Fruit fly (Drosophila melanogaster) whole organism: ENCODE measurements around the gene Cyp40.

ENCODE experiments used
- CG8478 ChIP-seq: fragments of >200 bp; optimal IDR thresholded peaks from 2 replicates; lab custom pipeline; 2018; ENCODE audit warnings: inconsistent platforms
- Dll ChIP-seq: fragments of >200 bp; optimal IDR thresholded peaks from 2 replicates; lab custom pipeline; 2017
- EcR ChIP-seq, 2 experiments: fragments of >200 bp; optimal IDR thresholded peaks; 2 replicates each; lab custom pipeline; 2017; ENCODE audit warnings: missing biosample characterization in 2 of 2, missing genetic modification characterization in 2 of 2, missing genetic modification reagents in 2 of 2
- pan ChIP-seq: fragments of >200 bp; optimal IDR thresholded peaks from 2 replicates; lab custom pipeline; 2017
- psq ChIP-seq: fragments of >200 bp; optimal IDR thresholded peaks from 2 replicates; lab custom pipeline; 2017
- usp ChIP-seq: fragments of >200 bp; optimal IDR thresholded peaks from 2 replicates; lab custom pipeline; 2017; ENCODE audit warnings: missing biosample characterization, missing genetic modification characterization, mixed read lengths

The Cyp40 gene

DNA sequence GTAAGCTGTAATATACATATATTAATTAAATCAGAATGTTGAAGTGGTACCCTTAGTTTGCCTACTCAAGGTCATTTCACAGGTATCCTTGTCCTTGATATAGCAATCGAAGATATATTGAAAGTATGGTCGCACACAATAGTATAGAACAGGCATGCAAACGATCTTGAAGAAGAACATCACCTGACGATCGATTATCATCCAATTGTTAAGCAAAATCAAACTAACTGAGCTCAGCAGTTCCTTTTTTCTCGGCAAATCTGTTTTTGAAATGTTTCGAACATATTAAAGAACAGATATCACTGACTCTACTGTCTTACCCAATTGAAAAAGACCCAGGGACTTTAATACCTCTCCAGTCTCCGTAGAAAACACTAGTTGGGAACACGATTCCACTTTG lies at the start of gene Cyp40:
Cyp40 (plus strand) TSS at position 301 of the 400 bp plus-strand sequence.
- no peak for TF ChIP-seq psq
- TF ChIP-seq EcR (GFP tag; optimal IDR thresholded peaks at IDR 0.05; lab: Kevin White, UChicago): no peak
- no peak for TF ChIP-seq Dll
- TF ChIP-seq CG8478 (lab: Kevin White, UChicago): no peak
- TF ChIP-seq usp: no peak
- no peak for TF ChIP-seq pan

DNA sequence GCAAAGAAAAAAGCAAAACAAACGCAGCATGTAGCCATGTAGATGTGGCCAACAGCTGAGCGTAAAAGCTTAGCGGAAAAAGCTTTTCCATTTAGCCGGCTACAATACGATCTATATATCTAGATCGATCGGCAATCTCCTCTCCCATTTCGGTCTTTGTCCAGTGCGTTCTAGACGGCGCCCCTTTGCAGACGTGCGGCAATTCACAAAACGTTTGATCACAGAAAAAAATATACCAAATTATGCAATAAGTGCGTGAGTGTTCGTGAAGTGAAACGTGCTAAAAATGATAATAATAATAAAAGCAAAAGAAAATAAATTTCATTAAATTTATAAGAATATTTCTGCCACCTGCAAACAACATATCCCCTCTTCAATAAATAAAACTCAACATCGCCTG lies 45.1 kb upstream of the Cyp40 start:
- TF ChIP-seq pan (no peak), CG8478 (lab: Kevin White, UChicago) (no peak), psq (no peak)

DNA sequence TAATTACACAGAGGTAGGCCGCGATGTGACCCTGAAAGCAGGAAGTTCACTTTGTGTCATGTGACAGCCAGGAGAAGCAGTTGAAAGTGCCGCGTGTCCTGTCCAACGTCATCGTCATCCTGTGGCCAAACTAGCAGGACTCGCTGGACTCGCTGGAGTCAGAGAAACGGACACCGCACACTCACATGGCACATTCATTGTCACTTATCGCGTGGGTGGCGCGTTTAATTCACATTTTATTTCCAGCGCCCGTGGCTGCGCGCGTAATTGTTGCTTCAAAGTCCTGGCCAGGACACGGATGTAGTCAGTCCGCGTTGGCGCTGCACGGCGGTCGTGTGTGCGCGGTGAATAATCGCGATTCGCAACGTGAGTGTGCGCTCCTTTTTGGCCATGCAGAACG lies 31.0 kb upstream of the Cyp40 start, which contains the start of gene Tmc:
Tmc (plus strand) TSS at position 301 of the 400 bp plus-strand sequence.
- TF ChIP-seq EcR (GFP tag; optimal IDR thresholded peaks at IDR 0.05; lab: Kevin White, UChicago) (no peak), psq (no peak), usp (no peak), Dll (no peak), pan (no peak), CG8478 (lab: Kevin White, UChicago) (no peak)

DNA sequence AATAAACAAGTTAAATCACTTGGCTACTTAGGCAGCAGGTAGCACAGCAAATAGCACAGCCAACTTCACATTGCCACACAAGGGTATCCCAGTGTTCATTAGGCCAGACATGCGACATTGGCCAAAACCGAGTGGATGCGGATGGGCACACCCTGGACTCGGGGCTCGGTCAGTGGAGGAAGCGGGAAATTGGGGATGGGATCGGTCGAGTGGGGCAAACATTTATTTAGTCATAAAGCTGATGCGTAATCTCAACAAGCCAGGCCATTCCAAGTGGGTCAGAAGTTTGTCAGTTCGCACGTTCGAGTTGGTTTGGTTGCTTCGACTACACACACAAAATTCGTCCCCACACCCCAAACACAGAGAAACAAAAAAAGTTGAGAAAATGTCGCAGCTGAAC lies 29.8 kb upstream of the Cyp40 start, which contains the start of gene CG3222:
CG3222 (plus strand) TSS at position 301 of the 400 bp plus-strand sequence.
- TF ChIP-seq CG8478 (lab: Kevin White, UChicago) (no peak), psq (no peak), usp (no peak), Dll (no peak), pan (no peak), EcR (GFP tag; optimal IDR thresholded peaks at IDR 0.05; lab: Kevin White, UChicago) (no peak)

DNA sequence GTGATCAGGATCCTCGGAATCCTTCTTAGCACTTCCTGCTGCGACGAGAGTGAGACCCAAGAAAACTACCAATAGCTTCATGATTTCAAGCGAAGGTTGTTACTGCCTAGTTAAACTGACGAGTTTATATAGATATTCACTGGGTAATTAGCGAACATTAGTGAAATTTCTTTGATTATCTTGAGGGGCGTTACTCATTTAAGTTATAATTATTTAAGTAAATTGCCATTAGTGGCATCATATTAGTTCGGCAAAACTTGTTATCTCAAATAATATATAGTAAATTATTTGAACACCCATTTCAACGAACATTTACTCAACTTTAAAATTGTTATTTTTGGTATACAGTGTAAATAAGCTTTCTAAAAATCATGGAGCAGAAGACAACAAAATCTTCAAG lies 27.3 kb upstream of the Cyp40 start, which contains the start of the genes CG3088 and CG3306:
CG3088 (minus strand) TSS at position 101 of the 400 bp plus-strand sequence.
CG3306 (plus strand) TSS at position 299 of the 400 bp plus-strand sequence.
- TF ChIP-seq CG8478 (lab: Kevin White, UChicago) (no peak), pan (no peak), EcR (GFP tag; optimal IDR thresholded peaks at IDR 0.05; lab: Kevin White, UChicago) (no peak), usp (no peak), psq (no peak), Dll (no peak)

DNA sequence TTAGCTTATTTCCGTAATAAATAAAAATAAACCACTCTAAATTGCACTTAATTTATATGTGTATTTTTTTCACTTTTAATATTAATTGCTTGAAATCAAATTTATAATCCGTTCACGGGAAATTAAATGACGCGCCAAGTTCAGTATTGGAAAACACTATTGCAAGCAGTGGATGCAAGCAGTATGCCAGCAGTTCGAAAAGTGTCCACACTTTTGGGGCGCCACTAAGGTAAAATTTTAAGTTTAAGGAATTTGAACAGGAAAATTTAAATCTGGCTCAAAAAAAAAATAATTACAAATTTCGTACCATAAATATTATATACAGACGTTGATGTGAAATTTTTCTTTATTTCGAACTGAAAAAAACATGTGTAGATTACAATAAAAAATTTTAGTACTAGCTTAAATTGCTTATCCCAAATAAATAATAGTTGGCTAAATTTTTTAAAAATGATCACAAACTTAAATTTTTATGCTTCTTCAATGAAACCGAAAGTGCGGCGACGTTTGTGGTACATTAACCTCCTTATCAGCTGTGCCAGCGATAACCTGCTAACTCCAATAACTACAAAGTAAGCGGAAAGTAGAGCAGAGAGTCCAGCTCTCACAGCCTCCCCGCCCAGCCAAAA lies 14.4 kb upstream of the Cyp40 start:
- TF ChIP-seq usp (no peak), psq (no peak), EcR (GFP tag; optimal IDR thresholded peaks at IDR 0.05; lab: Kevin White, UChicago) (no peak)

DNA sequence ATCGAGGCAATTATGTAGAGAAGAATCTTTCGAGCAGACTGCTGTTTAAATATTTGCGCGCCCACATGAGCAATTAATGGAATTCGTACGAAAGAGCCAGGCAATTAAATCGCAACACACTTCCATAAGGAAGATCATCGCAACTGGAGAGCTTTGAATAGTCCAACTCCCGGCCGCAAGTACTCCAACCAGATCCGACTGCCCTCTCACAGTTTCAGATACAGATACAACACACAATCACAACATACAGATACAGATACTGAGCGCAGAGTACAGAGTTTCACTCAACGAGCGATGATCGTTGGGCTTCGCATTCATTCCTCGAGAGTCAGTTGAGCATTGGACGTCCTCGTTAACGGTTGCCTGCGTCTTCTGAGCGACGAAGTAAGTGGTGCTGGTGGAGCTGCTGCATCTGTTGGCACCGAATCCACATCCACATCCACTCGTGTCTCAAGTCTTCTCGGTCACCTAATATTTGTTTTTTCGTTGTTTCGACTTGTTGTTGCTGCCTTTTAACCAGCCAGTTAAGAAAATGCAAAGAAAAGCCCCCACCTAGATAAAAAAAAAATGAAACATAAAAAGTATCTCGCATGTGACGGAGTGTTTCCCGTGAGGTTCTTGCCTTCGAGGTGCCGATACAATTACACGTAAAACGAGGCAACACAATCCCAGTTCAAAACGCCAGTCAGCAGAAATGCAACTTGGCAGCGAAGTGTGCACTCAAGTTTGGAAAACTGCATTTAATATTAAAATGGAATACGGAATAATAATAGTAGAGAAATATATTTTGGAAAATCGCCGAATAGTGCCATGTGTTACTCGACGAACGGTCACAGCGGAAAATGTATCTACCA lies 13.7 kb upstream of the Cyp40 start, which contains the start of gene LanB2:
LanB2 (plus strand) TSS at position 326 of the 854 bp plus-strand sequence.
- TF ChIP-seq usp: no peak
- TF ChIP-seq EcR (GFP tag; optimal IDR thresholded peaks at IDR 0.05; lab: Kevin White, UChicago): no peak
- no peak for TF ChIP-seq pan
- TF ChIP-seq psq: no peak
- no peak for TF ChIP-seq CG8478 (lab: Kevin White, UChicago)
- TF ChIP-seq Dll: no peak

DNA sequence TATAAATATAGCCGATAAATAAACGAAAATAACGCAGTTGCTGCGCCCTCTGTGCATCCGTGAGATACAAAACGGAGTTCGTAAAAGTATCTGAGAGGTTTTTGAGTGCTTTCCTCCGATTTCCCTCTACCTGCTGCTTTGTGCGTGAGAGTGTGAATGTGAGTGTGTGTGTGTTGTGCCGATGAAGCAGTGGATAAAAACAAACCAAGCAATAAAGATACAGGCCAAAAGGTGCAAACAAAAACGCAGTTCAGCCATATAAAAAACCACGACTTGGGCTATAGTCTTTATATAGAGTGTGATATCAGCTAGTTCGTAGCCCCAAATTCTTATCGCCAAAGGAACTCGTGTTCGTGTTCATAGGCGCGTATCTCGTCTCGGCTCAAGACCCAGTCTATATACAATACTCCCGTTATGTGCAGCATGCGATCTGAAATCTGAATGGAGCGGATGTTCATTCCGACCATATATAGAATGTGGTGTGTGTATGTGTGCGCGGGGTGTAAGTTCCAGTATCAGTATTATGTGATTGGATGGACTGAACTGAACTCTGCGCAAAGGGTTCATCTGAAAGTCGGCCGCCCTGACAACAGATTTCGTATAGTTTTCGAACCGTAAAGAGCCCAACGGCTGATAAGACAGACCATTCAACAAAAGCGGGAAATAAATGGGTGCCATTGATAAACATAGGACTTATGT lies 12.9 kb upstream of the Cyp40 start:
- TF ChIP-seq Dll: no peak
- no peak for TF ChIP-seq CG8478 (lab: Kevin White, UChicago)
- TF ChIP-seq usp: no peak
- TF ChIP-seq pan: no peak
- no peak for TF ChIP-seq psq
- no peak for TF ChIP-seq EcR (GFP tag; optimal IDR thresholded peaks at IDR 0.05; lab: Kevin White, UChicago)

DNA sequence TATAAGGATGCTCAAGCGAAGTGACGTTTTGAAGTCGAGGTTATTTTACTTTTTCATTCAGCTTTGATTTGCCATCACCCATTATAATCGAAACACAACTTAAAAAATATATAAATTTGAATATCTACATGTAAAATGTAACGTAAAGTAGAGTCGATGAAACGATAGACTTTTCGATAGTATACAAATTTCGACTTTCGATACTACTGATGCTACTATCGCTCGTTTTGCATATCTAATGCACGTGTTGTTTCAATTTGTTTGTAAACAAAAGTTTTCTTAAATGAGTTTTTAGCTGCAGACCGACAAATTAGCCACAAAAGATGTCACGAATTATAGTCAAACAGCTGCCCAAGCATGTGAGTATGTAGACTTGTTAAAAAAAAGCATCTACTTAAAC lies 4.5 kb upstream of the Cyp40 start, which contains the start of gene CG3335:
CG3335 (plus strand) TSS at position 224 of the 400 bp plus-strand sequence.
- TF ChIP-seq psq: no peak
- no peak for TF ChIP-seq usp
- TF ChIP-seq pan: no peak
- no peak for TF ChIP-seq Dll
- TF ChIP-seq EcR (GFP tag; optimal IDR thresholded peaks at IDR 0.05; lab: Kevin White, UChicago): no peak
- no peak for TF ChIP-seq CG8478 (lab: Kevin White, UChicago)

DNA sequence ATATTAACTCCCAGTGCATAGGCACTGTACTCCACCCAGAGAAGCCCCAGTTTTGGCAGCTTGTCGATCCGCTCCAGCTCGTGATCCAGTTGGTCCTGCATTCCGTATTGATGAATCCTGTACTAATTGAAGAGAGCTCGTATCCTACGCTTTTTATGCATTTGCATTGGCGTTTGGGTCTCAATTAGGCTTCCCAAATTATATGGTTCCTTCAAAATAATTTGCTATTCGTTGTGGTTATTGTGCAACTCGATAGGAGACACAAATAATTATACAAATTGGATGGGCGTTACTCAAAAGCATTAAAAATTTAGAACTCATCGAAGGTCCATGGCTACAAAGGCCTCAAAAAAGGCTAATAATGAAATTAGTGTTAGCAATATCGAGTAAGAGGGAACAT lies 617 bp downstream of the Cyp40 start, which contains the start of gene Or67b:
Or67b (minus strand) TSS at position 101 of the 400 bp plus-strand sequence.
- TF ChIP-seq psq (no peak), EcR (GFP tag; optimal IDR thresholded peaks at IDR 0.05; lab: Kevin White, UChicago) (no peak), pan (no peak), Dll (no peak), CG8478 (lab: Kevin White, UChicago) (no peak), usp (no peak)

DNA sequence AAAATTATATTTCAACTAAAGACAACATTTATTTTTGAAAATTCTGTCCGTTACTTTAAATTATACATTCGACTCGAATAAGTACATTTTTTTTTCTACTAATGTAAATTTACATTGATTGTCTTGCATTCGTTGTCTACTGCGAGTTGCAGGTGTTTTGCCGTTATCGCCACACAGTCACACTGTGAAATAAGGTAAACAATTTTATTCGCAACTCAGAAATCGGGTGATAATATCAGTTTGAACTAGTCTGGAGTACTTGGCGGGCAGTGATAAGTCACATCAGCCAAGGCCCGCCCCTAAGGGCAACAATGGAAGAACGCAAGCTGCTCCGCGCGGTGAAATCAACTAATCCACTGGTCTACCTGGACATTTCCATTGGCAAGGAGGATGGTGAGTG lies 1.4 kb downstream of the Cyp40 start:
- TF ChIP-seq psq: no peak
- no peak for TF ChIP-seq EcR (GFP tag; optimal IDR thresholded peaks at IDR 0.05; lab: Kevin White, UChicago)
- TF ChIP-seq pan: no peak
- no peak for TF ChIP-seq usp
- TF ChIP-seq CG8478 (lab: Kevin White, UChicago): no peak
- TF ChIP-seq Dll: no peak

DNA sequence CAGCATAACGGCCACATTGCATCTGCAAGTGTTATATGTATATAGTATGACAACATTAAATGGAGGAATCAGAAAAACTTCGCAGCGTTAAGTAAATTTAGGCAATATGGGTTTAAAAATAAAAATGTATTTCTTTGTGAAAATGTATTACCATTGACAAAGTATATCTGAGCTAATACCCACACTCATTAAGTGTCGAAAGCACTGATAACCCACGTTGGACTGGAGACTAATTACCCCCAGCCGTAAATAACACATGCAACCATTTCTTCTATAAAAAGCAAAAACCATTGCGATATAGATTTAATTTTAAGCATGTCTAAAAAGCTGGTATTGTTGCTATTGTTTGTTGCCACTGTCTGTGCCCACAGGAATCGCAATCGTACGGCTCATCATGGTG lies 9.3 kb downstream of the Cyp40 start, which contains the start of gene CG8329:
CG8329 (plus strand) TSS at position 301 of the 400 bp plus-strand sequence.
- no peak for TF ChIP-seq Dll
- TF ChIP-seq usp: no peak
- TF ChIP-seq psq: no peak
- TF ChIP-seq CG8478 (lab: Kevin White, UChicago): no peak
- no peak for TF ChIP-seq EcR (GFP tag; optimal IDR thresholded peaks at IDR 0.05; lab: Kevin White, UChicago)
- TF ChIP-seq pan: no peak
